Fruit fly (Drosophila melanogaster) whole organism: Measurements from ENCODE around the gene mtg.

Experiments
- CG8478 ChIP-seq: fragments of >200 bp; optimal IDR thresholded peaks from 2 replicates; lab custom pipeline; 2018; ENCODE audit warnings: inconsistent platforms
- EcR ChIP-seq, 2 experiments: fragments of >200 bp; optimal IDR thresholded peaks; 2 replicates each; lab custom pipeline; 2017; ENCODE audit warnings: missing biosample characterization in 2 of 2, missing genetic modification characterization in 2 of 2, missing genetic modification reagents in 2 of 2
- pan ChIP-seq: fragments of >200 bp; optimal IDR thresholded peaks from 2 replicates; lab custom pipeline; 2017
- psq ChIP-seq: fragments of >200 bp; optimal IDR thresholded peaks from 2 replicates; lab custom pipeline; 2017

dm6 chr3R:8215528-8216189, 34.6 kb upstream of the mtg start:
- TF ChIP-seq psq (lab: Kevin White, UChicago) (no peak), EcR (GFP tag; optimal IDR thresholded peaks at IDR 0.05; lab: Kevin White, UChicago) (no peak), pan (lab: Kevin White, UChicago) (no peak), CG8478 (lab: Kevin White, UChicago) (no peak)
